Worm (Caenorhabditis elegans): Measurements from ENCODE around the gene cav-2.

ce11 chrV:13584484-13584883 lies 27.6 kb downstream of the cav-2 start, which contains the start of gene F53F4.1:
- TF ChIP-seq flt-1 (GFP tag; IDR thresholded peaks at IDR 0.05) (no peak), ref-1 (GFP tag; conservative IDR thresholded peaks at IDR 0.05) (no peak), ztf-23 (GFP tag; IDR thresholded peaks at IDR 0.05) (no peak), cog-1 (tag; optimal IDR thresholded peaks at IDR 0.05) (no peak), T22C8.4 (GFP tag; IDR thresholded peaks at IDR 0.05) (no peak), klf-2 (GFP tag; conservative IDR thresholded peaks at IDR 0.05) (no peak), tab-1 (GFP tag; IDR thresholded peaks at IDR 0.05) (no peak), ztf-29 (GFP tag; IDR thresholded peaks at IDR 0.05) (no peak)

All from whole organism, midembryonic.